Fruit fly (Drosophila melanogaster): ENCODE results near the gene TBC1D23.

Gene TBC1D23

DNA sequence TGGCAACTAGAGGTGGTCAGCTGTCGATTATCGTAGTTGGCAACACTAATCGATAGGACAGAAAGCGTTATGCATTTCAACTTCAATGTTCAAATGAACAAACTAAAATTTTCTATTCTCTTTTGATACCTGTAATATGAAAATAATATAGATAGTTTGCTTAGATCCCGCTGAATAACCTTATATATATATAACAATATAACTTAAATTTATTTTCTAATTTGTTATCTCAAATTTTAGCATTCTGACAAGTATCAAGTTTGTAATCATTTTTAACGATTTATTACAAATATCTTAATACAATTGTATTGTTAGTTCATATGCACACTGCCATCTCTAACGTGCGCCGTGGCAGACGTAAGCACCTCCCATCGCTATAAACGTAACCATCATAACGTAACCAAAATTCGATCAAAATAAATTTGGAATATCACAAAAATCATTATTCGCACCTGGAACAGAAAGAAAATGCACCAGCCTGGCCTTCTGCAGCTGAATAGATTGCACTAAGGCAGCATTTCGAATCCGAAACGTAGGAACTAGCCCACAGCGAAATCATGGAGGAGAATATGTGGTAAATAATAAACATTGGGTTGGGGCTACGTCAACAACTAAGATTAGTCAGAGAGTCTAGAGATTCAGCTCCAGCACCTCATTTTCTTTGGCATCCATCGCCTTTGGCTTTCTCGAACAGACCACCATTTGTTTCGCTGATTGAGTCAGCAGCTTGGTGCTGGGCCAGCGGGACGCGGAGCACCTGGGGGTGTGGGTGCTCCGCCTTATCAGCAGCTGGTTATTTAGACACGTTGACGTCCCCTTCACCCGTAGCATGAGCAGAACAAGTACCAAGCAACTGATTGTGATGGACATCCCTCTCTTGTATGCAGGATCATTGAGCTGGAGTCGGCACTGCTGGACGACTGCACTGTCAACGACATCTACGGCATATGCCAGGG, at the start of gene TBC1D23, which contains the start of gene Pino (continued):
- TF ChIP-seq hb (GFP tag; IDR thresholded peaks at IDR 0.05; ENCODE audit: partially characterized antibody) (0 out of 3 replicates have a peak, but pooled peaks have one; percentile 45), al (GFP tag; IDR thresholded peaks at IDR 0.05) (peak; percentile 78), ro (GFP tag; IDR thresholded peaks at IDR 0.05) (peak; percentile 35), Adf1 (GFP tag; IDR thresholded peaks at IDR 0.05) (peak; percentile 17; the same call in 1 of the 2 replicates), CG9876 (GFP tag; optimal IDR thresholded peaks at IDR 0.05) (no peak), CG15073 (GFP tag; optimal IDR thresholded peaks at IDR 0.05) (no peak), Dek (tag; optimal IDR thresholded peaks at IDR 0.05) (peak; percentile 69), trh (GFP tag; optimal IDR thresholded peaks at IDR 0.05) (peak; percentile 28), CG32532 (GFP tag; IDR thresholded peaks at IDR 0.05) (peak; percentile 81), CG13775 (GFP tag; optimal IDR thresholded peaks at IDR 0.05) (peak; percentile 75), E2f1 (GFP tag; IDR thresholded peaks at IDR 0.05) (peak; percentile 66), CG9932 (GFP tag; IDR thresholded peaks at IDR 0.05) (peak; percentile 87), CG8478 (optimal IDR thresholded peaks at IDR 0.05) (no peak), CG4730 (GFP tag; IDR thresholded peaks at IDR 0.05) (peak; percentile 60), E2f2 (GFP tag; IDR thresholded peaks at IDR 0.05) (peak; percentile 34; the same call in 1 of the 2 replicates), YL-1 (GFP tag; optimal IDR thresholded peaks at IDR 0.05) (peak; percentile 25), CG9437 (GFP tag; optimal IDR thresholded peaks at IDR 0.05) (peak; percentile 100), luna (GFP tag; optimal IDR thresholded peaks at IDR 0.05) (peak; percentile 28), Rx (GFP tag; IDR thresholded peaks at IDR 0.05) (peak; percentile 44; the same call in 1 of the 2 replicates), pan (optimal IDR thresholded peaks at IDR 0.05) (no peak), pan (GFP tag; optimal IDR thresholded peaks at IDR 0.05 in 1 of 2, IDR thresholded peaks at IDR 0.05 in 1 of 2) (peak in 1 of 2 experiments; percentile 77), HLH54F (GFP tag; optimal IDR thresholded peaks at IDR 0.05) (peak; percentile 26), CG4404 (GFP tag; IDR thresholded peaks at IDR 0.05) (peak; percentile 63), Camta (GFP tag; optimal IDR thresholded peaks at IDR 0.05) (peak; percentile 26), Ets97D (GFP tag; optimal IDR thresholded peaks at IDR 0.05) (peak; percentile 22), TFAM (GFP tag; optimal IDR thresholded peaks at IDR 0.05) (no peak), Jarid2 (GFP tag; optimal IDR thresholded peaks at IDR 0.05) (no peak), Antp (GFP tag; optimal IDR thresholded peaks at IDR 0.05) (peak; percentile 36), Deaf1 (tag; optimal IDR thresholded peaks at IDR 0.05) (peak; percentile 24), Hmx (GFP tag; optimal IDR thresholded peaks at IDR 0.05) (no peak), caup (GFP tag; optimal IDR thresholded peaks at IDR 0.05; ENCODE audit: severe bottlenecking) (peak; percentile 45), unc-4 (GFP tag; IDR thresholded peaks at IDR 0.05; ENCODE audit: partially characterized antibody) (peak; percentile 67), ftz-f1 (GFP tag; optimal IDR thresholded peaks at IDR 0.05) (no peak), CG16813 (GFP tag; IDR thresholded peaks at IDR 0.05; ENCODE audit: partially characterized antibody) (peak; percentile 73; the same call in 2 of the 3 replicates), mld (GFP tag; IDR thresholded peaks at IDR 0.05; ENCODE audit: partially characterized antibody) (no peak), gce (GFP tag; IDR thresholded peaks at IDR 0.05) (no peak), cas (GFP tag; IDR thresholded peaks at IDR 0.05) (no peak), CG4282 (GFP tag; optimal IDR thresholded peaks at IDR 0.05) (no peak), CG3407 (GFP tag; optimal IDR thresholded peaks at IDR 0.05) (peak; percentile 2), CG16779 (GFP tag; IDR thresholded peaks at IDR 0.05) (no peak), Dip3 (GFP tag; optimal IDR thresholded peaks at IDR 0.05) (peak; percentile 41), knrl (GFP tag; IDR thresholded peaks at IDR 0.05; ENCODE audit: partially characterized antibody) (peak; percentile 84), gcm (GFP tag; optimal IDR thresholded peaks at IDR 0.05) (peak; percentile 37), NC2β (GFP tag; optimal IDR thresholded peaks at IDR 0.05) (no peak), nerfin-1 (tag; optimal IDR thresholded peaks at IDR 0.05) (peak; percentile 46), CG18476 (GFP tag; optimal IDR thresholded peaks at IDR 0.05) (no peak), bbx (GFP tag; IDR thresholded peaks at IDR 0.05; ENCODE audit: partially characterized antibody) (peak; percentile 31; the same call in 1 of the 2 replicates), CG13287 (GFP tag; IDR thresholded peaks at IDR 0.05; ENCODE audit: partially characterized antibody) (peak; percentile 76)

Data from whole organism, embryonic.